Fruit fly (Drosophila melanogaster): ENCODE data around the gene B9d2.

The B9d2 gene

DNA sequence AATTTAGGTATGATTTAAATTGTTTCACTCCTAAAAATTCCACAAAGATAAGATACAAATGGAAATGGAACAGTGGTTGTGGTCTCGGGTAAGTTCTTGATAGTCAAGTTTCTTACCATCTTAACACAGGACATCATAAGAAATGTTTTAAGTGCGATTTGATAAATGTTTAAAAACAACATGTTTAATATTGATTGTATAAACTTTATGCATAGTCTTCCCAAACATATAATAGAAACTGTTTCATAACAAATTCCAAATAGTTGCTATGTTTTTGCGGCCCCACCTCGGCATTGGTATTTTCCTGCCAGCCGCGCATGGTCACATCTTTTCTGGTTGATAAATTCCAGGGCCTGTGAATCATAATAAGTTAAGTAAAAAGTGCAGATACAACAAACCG is 5.6 kb downstream of the B9d2 start, which contains the start of gene Arpc4 (continued):
- TF ChIP-seq lilli (GFP tag; optimal IDR thresholded peaks at IDR 0.05) (peak; percentile 64), GATAe (GFP tag; conservative IDR thresholded peaks at IDR 0.05) (no peak), Taf1 (GFP tag; IDR thresholded peaks at IDR 0.05) (no peak), CG15601 (tag; optimal IDR thresholded peaks at IDR 0.05) (peak; percentile 27), CG15011 (GFP tag; optimal IDR thresholded peaks at IDR 0.05) (no peak), Dip2 (GFP tag; IDR thresholded peaks at IDR 0.05) (no peak), dpn (GFP tag; optimal IDR thresholded peaks at IDR 0.05) (peak; percentile 37 to 58), CG1647 (GFP tag; optimal IDR thresholded peaks at IDR 0.05) (peak; percentile 10), CG9797 (GFP tag; optimal IDR thresholded peaks at IDR 0.05) (peak; percentile 79), CG14050 (GFP tag; IDR thresholded peaks at IDR 0.05) (peak; percentile 67; the same call in 2 of the 3 replicates), Myb (GFP tag; optimal IDR thresholded peaks at IDR 0.05) (peak; percentile 60), Nf-YB (GFP tag; optimal IDR thresholded peaks at IDR 0.05) (no peak), Camta (GFP tag; optimal IDR thresholded peaks at IDR 0.05) (no peak), Neu2 (GFP tag; optimal IDR thresholded peaks at IDR 0.05; ENCODE audit: borderline replicate concordance) (no peak), Opbp (GFP tag; IDR thresholded peaks at IDR 0.05; ENCODE audit: partially characterized antibody) (no peak), mirr (GFP tag; optimal IDR thresholded peaks at IDR 0.05) (no peak), CG18619 (GFP tag; optimal IDR thresholded peaks at IDR 0.05) (peak; percentile 25), CG12219 (GFP tag; optimal IDR thresholded peaks at IDR 0.05) (no peak), ap (GFP tag; IDR thresholded peaks at IDR 0.05) (peak; percentile 37), sna (GFP tag; IDR thresholded peaks at IDR 0.05; ENCODE audit: partially characterized antibody) (no peak), CG31388 (GFP tag; optimal IDR thresholded peaks at IDR 0.05) (no peak)

DNA sequence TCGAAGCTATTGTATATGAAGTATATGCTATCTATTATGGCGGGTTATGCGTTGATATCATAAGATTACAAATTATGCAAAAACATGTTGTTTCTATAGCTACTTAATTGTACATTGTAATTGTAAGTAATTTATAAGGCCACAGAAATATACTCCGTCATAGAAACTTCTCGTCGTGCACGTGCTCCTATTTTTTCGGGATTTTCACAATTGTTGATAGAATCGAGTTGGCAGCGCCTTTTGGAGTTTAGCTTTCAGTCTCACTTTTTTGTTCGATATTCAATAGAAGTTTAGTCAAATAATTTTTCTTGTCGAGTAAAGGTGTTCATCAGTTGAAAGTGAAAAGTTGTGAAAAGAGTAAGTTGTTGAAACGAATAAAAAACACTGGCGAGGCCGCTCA is 12.2 kb downstream of the B9d2 start, which contains the start of gene CG31642:
TSS of gene CG31642 (plus strand) at position 301 of the 400 bp plus-strand sequence.
- TF ChIP-seq stwl (tag; optimal IDR thresholded peaks at IDR 0.05), result peak; percentile 23
- no peak for TF ChIP-seq ara (GFP tag; IDR thresholded peaks at IDR 0.05)
- peak; percentile 31 for TF ChIP-seq trem (tag; optimal IDR thresholded peaks at IDR 0.05)
- no peak for TF ChIP-seq zf30C (GFP tag; optimal IDR thresholded peaks at IDR 0.05)

DNA sequence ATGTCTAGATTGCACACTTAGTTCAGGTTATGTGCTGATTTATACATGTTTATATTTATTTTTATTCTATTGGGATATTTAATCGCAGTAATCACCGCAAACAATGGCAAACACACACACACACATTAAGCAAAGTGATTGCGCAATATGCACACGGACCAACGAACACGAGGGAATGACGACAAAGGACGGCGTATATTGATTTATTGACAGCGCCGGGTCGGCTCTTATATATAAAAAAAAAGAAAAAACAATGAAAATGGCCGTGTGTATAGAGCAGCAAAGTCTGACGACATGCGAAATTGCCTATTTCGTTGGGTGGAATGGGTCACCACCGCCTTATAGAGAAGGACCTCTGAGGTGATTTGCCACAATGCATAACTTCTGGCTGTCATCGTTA is 19.7 kb downstream of the B9d2 start:
- TF ChIP-seq Adf1 (GFP tag; IDR thresholded peaks at IDR 0.05), result no peak
- TF ChIP-seq pfk (GFP tag; optimal IDR thresholded peaks at IDR 0.05), result no peak
- TF ChIP-seq scrt (GFP tag; optimal IDR thresholded peaks at IDR 0.05), result no peak
- TF ChIP-seq CG18619 (GFP tag; optimal IDR thresholded peaks at IDR 0.05), result no peak
- no peak for TF ChIP-seq Xbp1 (GFP tag; optimal IDR thresholded peaks at IDR 0.05)
- TF ChIP-seq abd-A (tag; optimal IDR thresholded peaks at IDR 0.05), result peak; percentile 33
- no peak for TF ChIP-seq wdn (GFP tag; IDR thresholded peaks at IDR 0.05)
- peak; percentile 89 for TF ChIP-seq onecut (GFP tag; IDR thresholded peaks at IDR 0.05)

DNA sequence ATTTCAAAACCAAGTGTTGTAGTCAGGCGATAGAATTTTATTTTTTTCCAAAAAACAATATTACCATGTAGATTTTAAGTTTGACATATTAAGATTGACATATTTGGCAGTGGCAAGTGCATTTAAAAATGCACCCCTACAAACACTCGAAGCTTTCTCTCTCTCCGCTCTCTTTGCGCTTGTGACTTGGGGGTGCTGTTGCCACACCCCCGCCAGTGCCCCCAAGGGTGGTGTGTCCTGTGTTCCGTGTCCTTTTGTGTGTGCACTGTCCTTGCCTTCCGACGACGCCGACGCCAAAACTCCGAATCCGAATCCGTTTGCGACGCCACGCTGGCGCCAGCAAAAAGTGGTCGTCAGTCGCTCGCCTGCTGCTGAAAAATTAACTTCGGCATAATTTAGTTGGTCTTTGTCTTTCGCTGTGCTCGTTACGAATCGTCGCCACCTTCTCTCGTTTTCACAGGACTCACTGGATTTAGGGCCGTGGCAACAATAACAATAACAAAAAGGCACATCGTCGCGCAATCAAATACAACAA is 21.1 kb downstream of the B9d2 start:
- TF ChIP-seq NFAT (GFP tag; IDR thresholded peaks at IDR 0.05) (no peak), Eip74EF (GFP tag; optimal IDR thresholded peaks at IDR 0.05) (no peak), Bgb (GFP tag; IDR thresholded peaks at IDR 0.05; ENCODE audit: partially characterized antibody) (no peak), maf-S (GFP tag; optimal IDR thresholded peaks at IDR 0.05) (no peak), abd-A (tag; optimal IDR thresholded peaks at IDR 0.05) (peak; percentile 28), chinmo (GFP tag; IDR thresholded peaks at IDR 0.05; ENCODE audit: partially characterized antibody) (0 out of 4 replicates have a peak, but pooled peaks have one; percentile 31), CG42726 (GFP tag; IDR thresholded peaks at IDR 0.05; ENCODE audit: partially characterized antibody) (0 out of 2 replicates have a peak, but pooled peaks have one; percentile 9), nau (GFP tag; optimal IDR thresholded peaks at IDR 0.05) (no peak), Deaf1 (tag; optimal IDR thresholded peaks at IDR 0.05) (peak; percentile 94), luna (GFP tag; optimal IDR thresholded peaks at IDR 0.05) (no peak), Med (GFP tag) (peak; percentile 73), bab2 (GFP tag; optimal IDR thresholded peaks at IDR 0.05) (no peak), Trl (optimal IDR thresholded peaks at IDR 0.05) (peak; percentile 32 to 56), Trl (GFP tag; optimal IDR thresholded peaks at IDR 0.05) (no peak), CG13894 (tag; optimal IDR thresholded peaks at IDR 0.05) (peak; percentile 2), CG14441 (GFP tag; IDR thresholded peaks at IDR 0.05) (no peak)

All from whole organism, embryonic.